Worm (Caenorhabditis elegans): ENCODE results near the gene srx-117.

ce11 chrV:5620040-5620439 lies 24.2 kb upstream of the srx-117 start, which contains the start of gene memb-2:
- TF ChIP-seq efl-1 (GFP tag; optimal IDR thresholded peaks at IDR 0.05), result no peak
- TF ChIP-seq rpc-1 (optimal IDR thresholded peaks at IDR 0.05), result no peak
- no peak for TF ChIP-seq rpc-1 (tag; optimal IDR thresholded peaks at IDR 0.05)
- TF ChIP-seq ceh-100 (GFP tag; IDR thresholded peaks at IDR 0.05), result no peak
- TF ChIP-seq ceh-79 (tag; optimal IDR thresholded peaks at IDR 0.05), result no peak
- TF ChIP-seq ama-1 (optimal IDR thresholded peaks at IDR 0.05), result no peak
- TF ChIP-seq ama-1 (GFP tag; optimal IDR thresholded peaks at IDR 0.05), result no peak
- TF ChIP-seq ceh-40 (GFP tag; IDR thresholded peaks at IDR 0.05), result no peak
- TF ChIP-seq tlf-1 (GFP tag; optimal IDR thresholded peaks at IDR 0.05), result no peak
- no peak for TF ChIP-seq sptf-2 (GFP tag; optimal IDR thresholded peaks at IDR 0.05)
- TF ChIP-seq ZK185.1 (tag; optimal IDR thresholded peaks at IDR 0.05; ENCODE audit: poor library complexity, severe bottlenecking), result no peak
- no peak for TF ChIP-seq F49E8.2 (tag; optimal IDR thresholded peaks at IDR 0.05; ENCODE audit: insufficient read depth)
